Fruit fly (Drosophila melanogaster): ENCODE data around the gene CG17104.

The CG17104 gene

DNA sequence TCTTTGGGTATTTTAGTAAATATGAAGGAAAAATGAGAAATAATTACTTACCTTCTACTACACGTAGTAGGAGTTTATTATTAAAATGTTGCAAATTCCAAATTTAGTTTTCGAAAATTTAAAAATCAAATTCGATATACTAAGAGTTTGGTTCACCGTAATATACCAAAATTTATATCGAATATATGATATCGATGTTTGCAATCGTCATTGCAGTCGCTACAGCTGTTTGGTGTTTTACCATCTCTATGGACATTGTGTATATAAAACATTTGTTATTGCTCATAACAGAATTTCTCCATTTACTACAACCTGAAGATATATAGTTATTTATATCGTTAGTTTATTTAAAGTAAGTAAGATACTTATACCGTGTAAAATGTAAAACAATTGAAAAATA, 51.8 kb downstream of the CG17104 start, which contains the start of gene CG6443 (continued):
- TF ChIP-seq Side (GFP tag; optimal IDR thresholded peaks at IDR 0.05) (no peak), NfI (GFP tag; optimal IDR thresholded peaks at IDR 0.05) (no peak), CG33213 (GFP tag; optimal IDR thresholded peaks at IDR 0.05) (no peak), ash1 (GFP tag; optimal IDR thresholded peaks at IDR 0.05) (no peak), hbn (GFP tag; IDR thresholded peaks at IDR 0.05; ENCODE audit: partially characterized antibody) (peak; percentile 80), luna (GFP tag; optimal IDR thresholded peaks at IDR 0.05) (no peak), CG7839 (tag; optimal IDR thresholded peaks at IDR 0.05) (no peak), CG6791 (GFP tag; IDR thresholded peaks at IDR 0.05; ENCODE audit: partially characterized antibody) (peak; percentile 74), Bgb (GFP tag; IDR thresholded peaks at IDR 0.05; ENCODE audit: partially characterized antibody) (peak; percentile 75), CG8388 (GFP tag; optimal IDR thresholded peaks at IDR 0.05) (no peak), ind (GFP tag; optimal IDR thresholded peaks at IDR 0.05) (no peak), Hr78 (GFP tag; optimal IDR thresholded peaks at IDR 0.05) (no peak), cas (GFP tag; IDR thresholded peaks at IDR 0.05) (no peak), CG10979 (tag; optimal IDR thresholded peaks at IDR 0.05) (no peak), CG7745 (tag; optimal IDR thresholded peaks at IDR 0.05) (no peak), HmgZ (tag; optimal IDR thresholded peaks at IDR 0.05) (peak; percentile 1), fd102C (GFP tag; optimal IDR thresholded peaks at IDR 0.05) (no peak), al (GFP tag; IDR thresholded peaks at IDR 0.05) (no peak), Dbx (GFP tag; IDR thresholded peaks at IDR 0.05) (no peak), HLH3B (GFP tag; IDR thresholded peaks at IDR 0.05) (no peak), repo (GFP tag; optimal IDR thresholded peaks at IDR 0.05) (no peak), CG14667 (GFP tag; IDR thresholded peaks at IDR 0.05) (no peak), CG10366 (GFP tag; IDR thresholded peaks at IDR 0.05) (no peak), nmo (GFP tag; optimal IDR thresholded peaks at IDR 0.05) (peak; percentile 37), CG16813 (GFP tag; IDR thresholded peaks at IDR 0.05; ENCODE audit: partially characterized antibody) (peak; percentile 74), ewg (GFP tag; optimal IDR thresholded peaks at IDR 0.05) (no peak), dmrt11E (tag; optimal IDR thresholded peaks at IDR 0.05) (no peak), CG4617 (GFP tag; optimal IDR thresholded peaks at IDR 0.05; ENCODE audit: borderline replicate concordance) (peak; percentile 11), caup (GFP tag; optimal IDR thresholded peaks at IDR 0.05; ENCODE audit: severe bottlenecking) (no peak), MBD-R2 (GFP tag; IDR thresholded peaks at IDR 0.05) (peak; percentile 40; the same call in 1 of the 2 replicates), ATbp (GFP tag; optimal IDR thresholded peaks at IDR 0.05) (no peak), onecut (GFP tag; IDR thresholded peaks at IDR 0.05) (no peak), dysf (GFP tag; IDR thresholded peaks at IDR 0.05) (no peak), unpg (GFP tag; optimal IDR thresholded peaks at IDR 0.05) (no peak), fd96Cb (tag; optimal IDR thresholded peaks at IDR 0.05) (no peak), kni (GFP tag; optimal IDR thresholded peaks at IDR 0.05) (no peak), CG14441 (GFP tag; IDR thresholded peaks at IDR 0.05) (no peak), HLH54F (GFP tag; optimal IDR thresholded peaks at IDR 0.05) (no peak), HmgD (GFP tag; optimal IDR thresholded peaks at IDR 0.05) (no peak), fd64A (GFP tag; optimal IDR thresholded peaks at IDR 0.05) (no peak), Bdp1 (GFP tag; optimal IDR thresholded peaks at IDR 0.05) (no peak), schlank (tag; optimal IDR thresholded peaks at IDR 0.05) (no peak), wor (GFP tag; IDR thresholded peaks at IDR 0.05) (no peak), CG15269 (tag; optimal IDR thresholded peaks at IDR 0.05) (no peak), sr (GFP tag; IDR thresholded peaks at IDR 0.05) (no peak), usp (GFP tag; optimal IDR thresholded peaks at IDR 0.05) (no peak), CG17912 (GFP tag; optimal IDR thresholded peaks at IDR 0.05) (no peak), aop (GFP tag; IDR thresholded peaks at IDR 0.05) (no peak), sima (GFP tag; optimal IDR thresholded peaks at IDR 0.05) (no peak), Poxn (GFP tag; IDR thresholded peaks at IDR 0.05) (no peak), Sry-δ (GFP tag; optimal IDR thresholded peaks at IDR 0.05) (peak; percentile 90)
